Worm (Caenorhabditis elegans) whole organism, L4 larva: Measurements from ENCODE around the gene K07F5.16.
A peak's percentile ranks its signal among the peaks of the same experiment; 100 is the strongest.

Experiments
- R02D3.7 ChIP-seq: fragments of 150-350 bp; sonication (generic microtip); optimal IDR thresholded peaks from 3 replicates; lab custom pipeline; 2014; ENCODE audit warnings: missing biosample characterization, missing genetic modification characterization
- ceh-82 ChIP-seq: sonication (generic microtip); optimal IDR thresholded peaks from 2 replicates; lab custom pipeline; 2017; ENCODE audit warnings: missing biosample characterization, missing genetic modification characterization
- lin-15B ChIP-seq: fragments of 150-350 bp; sonication (generic microtip); optimal IDR thresholded peaks from 3 replicates; lab custom pipeline; 2014; ENCODE audit warnings: missing biosample characterization, missing genetic modification characterization
- lin-39 ChIP-seq: fragments of 150-350 bp; optimal IDR thresholded peaks from 2 replicates; lab custom pipeline; 2014; ENCODE audit warnings: missing biosample characterization, missing genetic modification reagents, missing genetic modification characterization
- lsy-2 ChIP-seq, 2 experiments: fragments of 150-350 bp in 1 of 2; sonication (generic microtip) in 1 of 2; optimal IDR thresholded peaks; 2 replicates each; lab custom pipeline; 2014 to 2017; ENCODE audit warnings: missing biosample characterization in 2 of 2, missing genetic modification characterization in 2 of 2
- mdl-1 ChIP-seq, 2 experiments: fragments of 150-350 bp in 1 of 2; sonication (generic microtip) in 1 of 2; optimal IDR thresholded peaks; 2 replicates each; lab custom pipeline; 2014 to 2017; ENCODE audit warnings: missing biosample characterization in 2 of 2, missing genetic modification characterization in 2 of 2
- nhr-28 ChIP-seq: fragments of 150-350 bp; optimal IDR thresholded peaks from 2 replicates; lab custom pipeline; 2014; ENCODE audit warnings: missing biosample characterization, missing genetic modification characterization
- pqm-1 ChIP-seq: sonication (generic microtip); optimal IDR thresholded peaks from 2 replicates; lab custom pipeline; 2017; ENCODE audit warnings: missing biosample characterization, missing genetic modification characterization
- saeg-2 ChIP-seq: fragments of 200-800 bp; sonication (Bioruptor generic); IDR thresholded peaks from 2 replicates; pipeline ENCODE4 v1.3.6; 2022; ENCODE audit warnings: missing genetic modification reagents, missing genetic modification characterization, missing compliant biosample characterization
- sdz-12 ChIP-seq: fragments of 200-800 bp; sonication (Bioruptor generic); optimal IDR thresholded peaks from 2 replicates; lab custom pipeline; 2018; ENCODE audit warnings: mild to moderate bottlenecking, missing genetic modification characterization, missing compliant biosample characterization
- ztf-11 ChIP-seq: fragments of 150-350 bp; optimal IDR thresholded peaks from 2 replicates; lab custom pipeline; 2014; ENCODE audit warnings: missing biosample characterization, missing genetic modification characterization

DNA sequence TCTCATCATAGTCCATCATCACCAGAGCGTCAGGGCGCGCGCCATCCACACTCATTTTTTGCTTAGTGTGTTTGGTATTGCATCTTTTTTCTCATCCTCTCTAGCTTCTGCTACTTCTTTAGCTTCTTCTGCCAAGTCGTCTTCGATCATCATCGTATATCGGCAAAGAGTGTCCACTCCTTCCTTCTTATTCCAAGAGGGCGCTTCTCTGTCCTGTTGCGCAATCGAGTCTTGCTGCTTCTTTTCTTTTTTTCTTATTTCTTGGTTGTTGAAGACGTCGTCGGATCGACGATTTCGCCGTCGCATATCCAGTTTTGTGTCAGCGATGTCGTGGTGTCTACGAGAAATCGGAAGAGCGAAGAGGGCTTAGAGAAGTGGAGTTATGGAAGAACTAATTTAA lies 49.1 kb downstream of the K07F5.16 start:
- TF ChIP-seq nhr-28 (tag; lab: Kevin White, UChicago): no peak
- no peak for TF ChIP-seq saeg-2
- no peak for TF ChIP-seq pqm-1 (tag; lab: Kevin White, UChicago)
- no peak for TF ChIP-seq lsy-2 (tag; optimal IDR thresholded peaks at IDR 0.05; lab: Kevin White, UChicago)
- TF ChIP-seq ceh-82: no peak
- TF ChIP-seq mdl-1 (tag; optimal IDR thresholded peaks at IDR 0.05; lab: Kevin White, UChicago): peak in 1 of 2 experiments; percentile 12
- no peak for TF ChIP-seq ztf-11 (tag; lab: Kevin White, UChicago)
- no peak for TF ChIP-seq lin-15B
- no peak for TF ChIP-seq sdz-12 (GFP tag; lab: Kevin White, UChicago)
- no peak for TF ChIP-seq lin-39
- no peak for TF ChIP-seq R02D3.7
